Worm (Caenorhabditis elegans): Measurements from ENCODE around the gene pycr-4.

pycr-4 gene

DNA sequence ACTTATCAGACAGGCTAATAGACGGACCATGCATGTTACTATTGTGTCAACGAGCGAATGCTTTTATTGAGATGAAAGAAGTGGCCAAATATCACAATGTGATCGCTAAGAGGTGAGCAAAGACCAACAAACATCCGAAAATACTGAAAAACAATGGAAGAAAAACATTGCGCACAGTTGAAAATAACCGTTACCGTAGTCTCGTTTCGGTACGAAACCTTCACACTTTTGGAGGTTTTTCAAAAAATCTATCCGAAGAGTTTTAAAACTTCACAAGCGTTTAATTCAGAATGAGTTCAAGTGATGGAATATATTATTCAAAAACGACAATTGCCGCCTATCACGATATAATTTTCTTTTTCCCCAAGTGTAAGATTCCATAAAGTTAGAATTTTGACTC lies 31.8 kb upstream of the pycr-4 start:
- TF ChIP-seq hnd-1 (tag; optimal IDR thresholded peaks at IDR 0.05) (no peak), hmg-4 (GFP tag; optimal IDR thresholded peaks at IDR 0.05) (no peak), scrt-1 (GFP tag; IDR thresholded peaks at IDR 0.05) (no peak), B0310.2 (tag; optimal IDR thresholded peaks at IDR 0.05) (no peak)

DNA sequence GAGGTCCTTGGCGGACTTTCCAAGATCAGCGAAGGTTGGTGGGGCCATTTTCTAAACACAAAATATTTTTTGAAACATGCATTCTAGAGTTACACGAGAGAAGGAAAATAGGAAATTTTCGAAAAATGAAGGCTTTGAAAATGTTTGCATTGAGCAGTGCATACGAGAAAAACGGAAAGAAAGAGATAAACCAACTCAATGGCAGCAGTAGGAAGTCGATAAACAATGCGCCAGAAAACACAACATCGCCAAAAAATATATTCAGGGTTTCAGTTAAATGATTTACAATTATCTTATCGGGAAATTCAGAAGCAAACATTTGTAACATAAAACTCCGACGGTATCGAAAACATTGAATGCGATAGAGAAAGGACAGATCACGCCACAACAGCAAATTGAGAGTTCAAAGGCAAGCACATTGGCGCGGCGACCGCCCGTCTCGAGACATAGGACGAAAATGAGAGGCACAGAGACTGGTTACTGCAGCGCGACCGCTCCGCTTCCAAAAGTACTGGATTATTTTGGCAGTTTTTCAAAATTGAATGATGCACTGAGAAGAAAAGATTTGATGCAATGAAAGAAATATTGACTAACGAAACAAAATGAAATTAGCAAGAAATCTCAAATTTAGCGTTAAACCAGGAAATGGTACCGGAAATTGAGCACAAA lies 30.9 kb upstream of the pycr-4 start, which contains the start of the genes vdac-1 and R05G6.5:
Gene vdac-1 (minus strand): TSS at position 51 of the 669 bp plus-strand sequence.
Gene R05G6.5 (plus strand): TSS at position 527 of the 669 bp plus-strand sequence.
- TF ChIP-seq hnd-1 (tag; optimal IDR thresholded peaks at IDR 0.05): no peak
- no peak for TF ChIP-seq sea-1 (GFP tag; conservative IDR thresholded peaks at IDR 0.05)
- TF ChIP-seq hmbx-1 (tag; optimal IDR thresholded peaks at IDR 0.05): no peak
- TF ChIP-seq tra-4 (tag; optimal IDR thresholded peaks at IDR 0.05): no peak
- TF ChIP-seq ceh-13 (GFP tag; optimal IDR thresholded peaks at IDR 0.05): no peak
- no peak for TF ChIP-seq hmg-4 (GFP tag; optimal IDR thresholded peaks at IDR 0.05)
- no peak for TF ChIP-seq ama-1 (optimal IDR thresholded peaks at IDR 0.05)
- TF ChIP-seq flt-1 (GFP tag; IDR thresholded peaks at IDR 0.05): no peak
- TF ChIP-seq B0310.2 (tag; optimal IDR thresholded peaks at IDR 0.05): no peak
- no peak for TF ChIP-seq tbx-37 (GFP tag; conservative IDR thresholded peaks at IDR 0.05)
- TF ChIP-seq pes-1 (GFP tag; IDR thresholded peaks at IDR 0.05): no peak
- no peak for TF ChIP-seq scrt-1 (GFP tag; IDR thresholded peaks at IDR 0.05)
- no peak for TF ChIP-seq ceh-36 (tag; optimal IDR thresholded peaks at IDR 0.05)
- no peak for TF ChIP-seq ets-7 (tag; optimal IDR thresholded peaks at IDR 0.05)

DNA sequence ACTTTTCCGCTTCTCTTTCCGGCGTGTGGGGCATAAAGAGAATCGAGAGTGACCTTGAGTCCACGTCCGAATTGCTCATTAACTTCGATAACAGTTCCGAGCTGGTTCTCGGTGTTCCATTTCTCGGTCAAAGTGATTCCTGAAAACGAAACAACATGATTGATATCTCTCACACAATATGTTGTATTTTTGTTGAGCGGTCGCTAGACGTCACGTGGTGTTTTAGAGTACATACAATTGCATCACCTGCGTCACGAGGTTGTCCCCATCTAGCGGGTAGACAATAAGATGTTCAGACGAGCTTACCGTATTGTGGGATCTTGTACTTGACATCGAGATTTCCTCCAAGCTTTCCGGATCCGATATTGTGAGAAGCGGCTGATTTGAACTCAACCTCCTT lies 30.2 kb upstream of the pycr-4 start:
- TF ChIP-seq tbx-11 (GFP tag; IDR thresholded peaks at IDR 0.05): no peak
- no peak for TF ChIP-seq flt-1 (GFP tag; IDR thresholded peaks at IDR 0.05)
- no peak for TF ChIP-seq ceh-36 (tag; optimal IDR thresholded peaks at IDR 0.05)
- TF ChIP-seq ceh-13 (GFP tag; optimal IDR thresholded peaks at IDR 0.05): no peak
- TF ChIP-seq ama-1 (optimal IDR thresholded peaks at IDR 0.05): no peak
- TF ChIP-seq tra-4 (tag; optimal IDR thresholded peaks at IDR 0.05): no peak

DNA sequence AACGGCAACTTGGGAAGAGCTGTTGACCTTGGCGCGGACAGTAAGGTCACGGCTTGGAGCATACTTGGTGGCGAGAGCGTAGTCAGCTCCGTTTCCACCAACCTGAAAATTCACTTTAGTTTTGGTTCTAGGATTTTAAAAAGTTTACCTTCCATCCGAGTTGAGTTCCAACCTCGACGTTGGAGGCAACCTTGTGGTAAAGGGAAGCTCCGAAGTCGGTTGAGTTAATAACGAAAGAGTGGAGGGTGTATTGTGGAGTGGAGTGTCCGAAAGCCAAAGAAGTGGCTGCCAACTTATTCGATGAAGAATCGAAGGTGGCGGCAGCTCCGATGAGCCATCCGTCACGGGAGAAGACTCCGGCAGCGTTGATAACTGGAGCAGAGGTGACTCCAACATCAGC lies 29.6 kb upstream of the pycr-4 start:
- no peak for TF ChIP-seq hmg-4 (GFP tag; optimal IDR thresholded peaks at IDR 0.05)
- no peak for TF ChIP-seq tbx-11 (GFP tag; IDR thresholded peaks at IDR 0.05)
- no peak for TF ChIP-seq ceh-36 (tag; optimal IDR thresholded peaks at IDR 0.05)

DNA sequence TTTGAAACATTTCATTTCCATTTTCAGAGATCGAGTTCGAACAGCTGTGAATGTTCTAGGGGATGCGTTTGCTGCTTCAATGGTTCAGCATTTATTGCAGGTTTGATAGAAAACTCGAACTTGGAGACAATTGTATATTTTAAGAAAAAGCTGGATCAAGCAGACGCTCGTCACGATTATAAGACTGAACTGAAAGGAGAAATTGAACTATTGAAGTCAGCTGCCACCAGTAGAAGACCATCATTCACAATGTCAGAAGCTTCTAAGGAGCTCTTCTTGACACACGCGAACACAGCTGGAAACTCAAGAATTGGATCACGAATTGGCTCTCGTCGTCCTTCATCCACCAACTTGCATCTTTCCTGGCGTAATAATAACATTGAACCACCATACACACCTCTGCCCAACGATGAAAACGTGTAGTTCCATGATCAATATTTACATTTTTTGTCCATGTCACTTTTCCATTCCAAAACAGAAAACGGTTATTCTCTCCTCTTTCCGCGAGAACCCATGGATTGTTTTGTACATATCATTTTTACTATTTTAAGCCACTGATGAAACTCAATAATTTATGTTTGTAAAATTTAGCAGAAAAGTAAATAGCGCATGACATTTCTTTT lies 28.9 kb upstream of the pycr-4 start:
- no peak for TF ChIP-seq flt-1 (GFP tag; IDR thresholded peaks at IDR 0.05)

DNA sequence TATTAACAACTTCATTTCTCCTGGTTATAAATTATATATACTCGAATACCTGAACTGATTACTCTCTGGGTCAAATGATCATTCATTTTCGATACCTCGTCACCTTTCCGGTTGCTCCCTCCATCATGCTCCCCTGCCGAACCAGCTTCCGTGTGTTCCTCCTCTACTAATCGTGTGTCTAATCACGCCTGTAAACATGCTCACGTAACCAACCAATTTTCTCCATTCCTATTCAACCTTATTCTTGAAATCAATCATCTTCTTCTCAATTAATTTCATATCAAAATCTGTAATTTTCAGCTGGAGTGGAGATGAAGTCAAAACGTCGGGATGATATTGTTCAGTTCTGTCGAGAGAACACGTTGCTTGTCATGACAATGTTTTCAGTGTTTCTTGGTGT lies 26.2 kb upstream of the pycr-4 start, which contains the start of gene glt-6:
Gene glt-6 (plus strand): TSS at position 301 of the 400 bp plus-strand sequence.
- TF ChIP-seq tbx-37 (GFP tag; conservative IDR thresholded peaks at IDR 0.05) (no peak), flt-1 (GFP tag; IDR thresholded peaks at IDR 0.05) (no peak), scrt-1 (GFP tag; IDR thresholded peaks at IDR 0.05) (no peak), tbx-11 (GFP tag; IDR thresholded peaks at IDR 0.05) (no peak), ama-1 (optimal IDR thresholded peaks at IDR 0.05) (no peak), F13C5.2 (tag; optimal IDR thresholded peaks at IDR 0.05) (no peak)

DNA sequence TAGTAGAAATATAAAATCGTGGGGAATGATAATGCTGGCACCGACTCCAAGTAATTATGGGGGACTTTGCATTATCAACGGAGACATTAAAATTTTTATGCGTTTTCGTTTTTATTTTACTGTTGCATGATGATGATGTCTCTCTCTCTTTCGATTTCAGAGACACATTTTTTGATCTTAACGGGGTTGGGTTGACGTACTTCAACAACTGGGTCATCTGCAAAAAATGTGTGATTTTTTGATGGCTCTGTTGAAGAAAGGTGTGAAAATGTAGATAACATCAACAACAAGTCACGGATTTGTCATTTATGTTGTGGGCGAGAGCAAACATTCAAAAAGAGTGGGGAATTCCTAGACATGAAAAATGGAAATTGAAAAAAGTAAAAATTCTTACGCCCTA lies 24.2 kb upstream of the pycr-4 start, which contains the start of gene F55G1.15:
Gene F55G1.15 (minus strand): TSS at position 101 of the 400 bp plus-strand sequence.
- TF ChIP-seq hnd-1 (tag; optimal IDR thresholded peaks at IDR 0.05) (no peak), tbx-11 (GFP tag; IDR thresholded peaks at IDR 0.05) (no peak), sea-1 (GFP tag; conservative IDR thresholded peaks at IDR 0.05) (no peak), B0310.2 (tag; optimal IDR thresholded peaks at IDR 0.05) (no peak), scrt-1 (GFP tag; IDR thresholded peaks at IDR 0.05) (no peak), ets-7 (tag; optimal IDR thresholded peaks at IDR 0.05) (no peak), pes-1 (GFP tag; IDR thresholded peaks at IDR 0.05) (no peak), F13C5.2 (tag; optimal IDR thresholded peaks at IDR 0.05) (no peak), hmbx-1 (tag; optimal IDR thresholded peaks at IDR 0.05) (no peak), tra-4 (tag; optimal IDR thresholded peaks at IDR 0.05) (no peak), ceh-36 (tag; optimal IDR thresholded peaks at IDR 0.05) (no peak), ama-1 (optimal IDR thresholded peaks at IDR 0.05) (no peak), tbx-37 (GFP tag; conservative IDR thresholded peaks at IDR 0.05) (no peak), flt-1 (GFP tag; IDR thresholded peaks at IDR 0.05) (no peak), aly-1 (tag; optimal IDR thresholded peaks at IDR 0.05) (no peak), ceh-13 (GFP tag; optimal IDR thresholded peaks at IDR 0.05) (no peak), hmg-4 (GFP tag; optimal IDR thresholded peaks at IDR 0.05) (no peak)

DNA sequence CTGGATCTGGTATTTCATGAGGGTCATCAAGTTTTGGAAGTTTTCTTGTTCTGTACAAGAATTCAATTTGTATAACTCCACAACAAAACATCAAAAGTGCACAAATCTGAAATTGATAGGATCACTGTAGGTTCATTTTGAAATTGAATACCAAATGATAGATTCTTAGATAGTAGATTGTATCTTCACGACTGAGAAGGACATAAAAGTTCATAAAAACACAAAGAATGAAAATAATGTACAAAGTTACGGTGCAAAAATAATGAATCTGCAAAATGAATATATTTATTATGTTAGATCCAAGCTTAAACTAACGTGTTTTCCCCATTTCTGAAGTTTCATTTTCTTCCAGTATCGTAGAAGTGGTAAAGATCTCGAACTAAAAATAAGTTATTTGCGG lies 23.8 kb upstream of the pycr-4 start:
- no peak for TF ChIP-seq ceh-13 (GFP tag; optimal IDR thresholded peaks at IDR 0.05)
- TF ChIP-seq scrt-1 (GFP tag; IDR thresholded peaks at IDR 0.05): no peak
- no peak for TF ChIP-seq hmg-4 (GFP tag; optimal IDR thresholded peaks at IDR 0.05)

DNA sequence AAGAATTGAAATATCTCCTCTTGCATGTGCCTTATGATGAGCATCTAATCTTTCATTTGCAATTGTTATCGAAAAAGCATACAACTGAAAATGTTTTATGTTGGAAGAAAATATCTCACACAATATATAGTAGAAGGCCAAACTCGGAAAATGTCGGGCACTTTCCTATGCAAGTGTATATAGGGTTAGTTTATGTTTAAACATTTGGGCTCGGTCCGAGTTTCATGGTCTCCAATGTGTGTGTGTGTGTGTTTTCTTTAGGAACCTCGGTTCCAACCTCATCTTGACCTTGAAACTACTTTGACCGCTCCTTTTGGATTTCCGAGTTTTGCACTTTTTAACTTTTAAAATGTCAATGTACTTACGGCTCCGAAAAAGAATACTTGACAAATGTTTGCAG lies 22.2 kb upstream of the pycr-4 start:
- no peak for TF ChIP-seq hmg-4 (GFP tag; optimal IDR thresholded peaks at IDR 0.05)
- TF ChIP-seq flt-1 (GFP tag; IDR thresholded peaks at IDR 0.05): no peak
- TF ChIP-seq scrt-1 (GFP tag; IDR thresholded peaks at IDR 0.05): no peak
- TF ChIP-seq aly-1 (tag; optimal IDR thresholded peaks at IDR 0.05): no peak
- TF ChIP-seq ama-1 (optimal IDR thresholded peaks at IDR 0.05): no peak
- TF ChIP-seq ceh-13 (GFP tag; optimal IDR thresholded peaks at IDR 0.05): no peak
- TF ChIP-seq sea-1 (GFP tag; conservative IDR thresholded peaks at IDR 0.05): no peak
- no peak for TF ChIP-seq B0310.2 (tag; optimal IDR thresholded peaks at IDR 0.05)
- no peak for TF ChIP-seq tbx-37 (GFP tag; conservative IDR thresholded peaks at IDR 0.05)

Data from whole organism, early embryonic.